Fruit fly (Drosophila melanogaster): ENCODE measurements around the gene MnM.

The MnM gene

DNA sequence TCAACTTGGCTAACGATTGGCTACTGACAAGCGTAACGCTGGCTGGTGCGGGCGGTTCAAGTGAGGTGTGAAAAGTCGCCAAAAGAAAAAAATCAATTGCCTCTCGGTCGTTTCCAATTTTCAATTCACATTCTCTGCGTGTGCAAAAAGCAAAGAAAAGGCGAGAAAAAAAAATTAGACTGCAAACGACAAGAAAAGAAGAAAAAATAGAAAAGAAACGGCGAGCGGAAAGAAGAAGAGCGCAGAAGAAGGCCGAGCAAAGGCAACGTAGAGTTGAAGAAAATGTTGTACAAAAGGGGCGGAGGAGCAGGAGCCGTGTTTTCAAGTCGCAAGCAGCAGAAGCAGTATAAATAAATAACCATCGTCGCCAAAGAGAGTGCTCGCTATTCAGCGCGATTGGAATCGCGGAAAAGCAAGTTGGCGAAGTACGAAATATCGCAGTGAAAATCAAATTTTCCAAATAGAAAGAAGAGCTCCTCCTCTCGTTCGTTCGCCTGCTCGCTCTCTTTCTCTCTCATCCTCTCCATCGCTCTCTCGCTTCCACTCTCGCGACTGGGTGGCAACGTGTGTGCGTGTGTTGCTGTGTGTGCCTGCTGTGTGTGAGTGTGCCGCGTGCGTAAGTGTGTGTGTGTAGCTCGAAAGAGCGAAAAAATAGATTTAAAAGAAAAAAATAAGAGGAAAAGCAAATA lies 47.5 kb upstream of the MnM start (continued):
- TF ChIP-seq CG30020 (tag; optimal IDR thresholded peaks at IDR 0.05) (no peak), PHDP (tag; optimal IDR thresholded peaks at IDR 0.05) (no peak), fd102C (GFP tag; optimal IDR thresholded peaks at IDR 0.05) (no peak), CG7963 (GFP tag; IDR thresholded peaks at IDR 0.05; ENCODE audit: partially characterized antibody) (no peak), Opbp (GFP tag; IDR thresholded peaks at IDR 0.05; ENCODE audit: partially characterized antibody) (no peak), dimm (GFP tag; IDR thresholded peaks at IDR 0.05) (no peak), CG3847 (GFP tag; IDR thresholded peaks at IDR 0.05) (no peak), Ets65A (GFP tag) (no peak), CG11085 (GFP tag; IDR thresholded peaks at IDR 0.05) (no peak), CG1832 (GFP tag; optimal IDR thresholded peaks at IDR 0.05) (peak; percentile 87), CG17912 (GFP tag; optimal IDR thresholded peaks at IDR 0.05) (no peak), CG12236 (GFP tag; optimal IDR thresholded peaks at IDR 0.05) (no peak), ase (GFP tag; IDR thresholded peaks at IDR 0.05) (no peak), dm (GFP tag; optimal IDR thresholded peaks at IDR 0.05) (peak; percentile 3), CG13775 (GFP tag; optimal IDR thresholded peaks at IDR 0.05) (no peak), CrebB (tag; optimal IDR thresholded peaks at IDR 0.05) (no peak), CG10565 (GFP tag; optimal IDR thresholded peaks at IDR 0.05) (no peak), CG1233 (GFP tag; optimal IDR thresholded peaks at IDR 0.05) (no peak), hth (optimal IDR thresholded peaks at IDR 0.05) (no peak), CG42726 (GFP tag; IDR thresholded peaks at IDR 0.05; ENCODE audit: partially characterized antibody) (no peak), CG6175 (GFP tag; IDR thresholded peaks at IDR 0.05) (no peak), CG9437 (GFP tag; optimal IDR thresholded peaks at IDR 0.05) (no peak), CG31224 (GFP tag; IDR thresholded peaks at IDR 0.05) (no peak), MESR4 (GFP tag; optimal IDR thresholded peaks at IDR 0.05) (peak; percentile 23), disco-r (GFP tag; optimal IDR thresholded peaks at IDR 0.05) (peak; percentile 17), CG34376 (GFP tag; optimal IDR thresholded peaks at IDR 0.05) (peak; percentile 60), lov (optimal IDR thresholded peaks at IDR 0.05) (no peak), lov (GFP tag; IDR thresholded peaks at IDR 0.05) (no peak), CG6254 (GFP tag; optimal IDR thresholded peaks at IDR 0.05) (peak; percentile 20), Oli (tag; optimal IDR thresholded peaks at IDR 0.05) (no peak), ftz-f1 (GFP tag; optimal IDR thresholded peaks at IDR 0.05) (peak; percentile 34), Sry-β (GFP tag; optimal IDR thresholded peaks at IDR 0.05) (no peak), CG9817 (tag; optimal IDR thresholded peaks at IDR 0.05) (no peak), Fer1 (GFP tag; optimal IDR thresholded peaks at IDR 0.05) (peak; percentile 26), CG3995 (GFP tag; optimal IDR thresholded peaks at IDR 0.05) (no peak), Trl (optimal IDR thresholded peaks at IDR 0.05) (peak; percentile 95 to 99), Trl (GFP tag; optimal IDR thresholded peaks at IDR 0.05) (peak; percentile 67), CG18476 (GFP tag; optimal IDR thresholded peaks at IDR 0.05) (no peak), CG10543 (GFP tag; optimal IDR thresholded peaks at IDR 0.05) (peak; percentile 23), Hmr (GFP tag; optimal IDR thresholded peaks at IDR 0.05) (no peak), C15 (GFP tag; IDR thresholded peaks at IDR 0.05) (no peak), Sry-δ (GFP tag; optimal IDR thresholded peaks at IDR 0.05) (no peak), CG11696 (GFP tag; IDR thresholded peaks at IDR 0.05) (no peak), CG15479 (GFP tag; optimal IDR thresholded peaks at IDR 0.05) (peak; percentile 58), row (GFP tag; IDR thresholded peaks at IDR 0.05) (no peak), tap (tag; optimal IDR thresholded peaks at IDR 0.05) (no peak), CG12071 (GFP tag; optimal IDR thresholded peaks at IDR 0.05) (no peak), CG8089 (GFP tag; optimal IDR thresholded peaks at IDR 0.05) (no peak), Mrtf (GFP tag; IDR thresholded peaks at IDR 0.05) (no peak), CG4707 (GFP tag; optimal IDR thresholded peaks at IDR 0.05) (no peak), CG10462 (GFP tag; optimal IDR thresholded peaks at IDR 0.05) (no peak)
